Worm (Caenorhabditis elegans) whole organism, mixed stage, embryonic: ENCODE measurements around the gene Y37A1B.4.

Experiments
- M03D4.4 ChIP-seq: sonication (generic microtip); optimal IDR thresholded peaks from 2 replicates; lab custom pipeline; 2017; ENCODE audit warnings: mild to moderate bottlenecking, missing genetic modification characterization, missing compliant biosample characterization
- bed-3 ChIP-seq: fragments of 200-800 bp; sonication (Bioruptor generic); optimal IDR thresholded peaks from 3 replicates; lab custom pipeline; 2018; ENCODE audit warnings: mild to moderate bottlenecking, missing genetic modification characterization, moderate library complexity, missing compliant biosample characterization
- blmp-1 ChIP-seq: fragments of 150-350 bp; optimal IDR thresholded peaks from 2 replicates; lab custom pipeline; 2014; ENCODE audit warnings: missing biosample characterization, missing genetic modification characterization
- ceh-39 ChIP-seq: fragments of 150-350 bp; optimal IDR thresholded peaks from 2 replicates; lab custom pipeline; 2014; ENCODE audit warnings: missing biosample characterization, missing genetic modification characterization
- ceh-43 ChIP-seq: fragments of 200-800 bp; sonication (Bioruptor generic); optimal IDR thresholded peaks from 2 replicates; lab custom pipeline; 2018; ENCODE audit warnings: mild to moderate bottlenecking, missing genetic modification characterization, moderate library complexity, missing compliant biosample characterization
- ceh-83 ChIP-seq: fragments of 200-800 bp; sonication (Bioruptor generic); optimal IDR thresholded peaks from 2 replicates; lab custom pipeline; 2018; ENCODE audit warnings: mild to moderate bottlenecking, missing genetic modification characterization, missing compliant biosample characterization
- ces-1 ChIP-seq: fragments of 150-350 bp; optimal IDR thresholded peaks from 2 replicates; lab custom pipeline; 2014; ENCODE audit warnings: missing biosample characterization, missing genetic modification reagents, missing genetic modification characterization
- cnd-1 ChIP-seq: fragments of 200-800 bp; sonication (Bioruptor generic); optimal IDR thresholded peaks from 2 replicates; lab custom pipeline; 2018; ENCODE audit warnings: mild to moderate bottlenecking, missing genetic modification characterization, missing compliant biosample characterization
- drap-1 ChIP-seq: fragments of 200-800 bp; sonication (Bioruptor generic); optimal IDR thresholded peaks from 3 replicates; lab custom pipeline; 2018; ENCODE audit warnings: mild to moderate bottlenecking, missing genetic modification characterization, missing compliant biosample characterization
- elt-1 ChIP-seq: sonication (generic microtip); optimal IDR thresholded peaks from 2 replicates; lab custom pipeline; 2017; ENCODE audit warnings: missing genetic modification characterization, mild to moderate bottlenecking, missing compliant biosample characterization, antibody characterized with exemption, moderate library complexity, borderline replicate concordance; ENCODE audit not compliant: insufficient read depth
- elt-3 ChIP-seq: fragments of 150-350 bp; optimal IDR thresholded peaks from 2 replicates; lab custom pipeline; 2014; ENCODE audit warnings: missing biosample characterization, missing genetic modification characterization
- flh-1 ChIP-seq: fragments of 200-800 bp; sonication (Bioruptor generic); optimal IDR thresholded peaks from 2 replicates; lab custom pipeline; 2018; ENCODE audit warnings: mild to moderate bottlenecking, missing genetic modification characterization, moderate library complexity, missing compliant biosample characterization
- ham-2 ChIP-seq: fragments of 200-800 bp; sonication (Bioruptor generic); optimal IDR thresholded peaks from 2 replicates; lab custom pipeline; 2018; ENCODE audit warnings: mild to moderate bottlenecking, missing genetic modification characterization, missing compliant biosample characterization
- hlh-1 ChIP-seq: fragments of 150-350 bp; optimal IDR thresholded peaks from 2 replicates; lab custom pipeline; 2014; ENCODE audit warnings: missing biosample characterization, missing genetic modification reagents, missing genetic modification characterization
- lin-13 ChIP-seq: fragments of 150-350 bp; optimal IDR thresholded peaks from 2 replicates; lab custom pipeline; 2014; ENCODE audit warnings: missing biosample characterization, missing genetic modification characterization
- lin-32 ChIP-seq: fragments of 200-800 bp; sonication (Bioruptor generic); optimal IDR thresholded peaks from 2 replicates; lab custom pipeline; 2018; ENCODE audit warnings: mild to moderate bottlenecking, missing genetic modification characterization, missing compliant biosample characterization
- lsy-2 ChIP-seq: fragments of 150-350 bp; optimal IDR thresholded peaks from 2 replicates; lab custom pipeline; 2014; ENCODE audit warnings: missing biosample characterization, missing genetic modification characterization
- mab-5 ChIP-seq: fragments of 150-350 bp; optimal IDR thresholded peaks from 2 replicates; lab custom pipeline; 2014; ENCODE audit warnings: missing biosample characterization, missing genetic modification characterization
- mep-1 ChIP-seq: fragments of 150-350 bp; optimal IDR thresholded peaks from 2 replicates; lab custom pipeline; 2017; ENCODE audit warnings: missing biosample characterization, missing genetic modification reagents, missing genetic modification characterization, inconsistent platforms
- mls-2 ChIP-seq: sonication (generic microtip); optimal IDR thresholded peaks from 2 replicates; lab custom pipeline; 2016; ENCODE audit warnings: mild to moderate bottlenecking, missing genetic modification characterization, moderate library complexity, missing compliant biosample characterization
- nhr-12 ChIP-seq: fragments of 150-350 bp; optimal IDR thresholded peaks from 2 replicates; lab custom pipeline; 2014; ENCODE audit warnings: missing biosample characterization, missing genetic modification characterization
- nhr-2 ChIP-seq: fragments of 150-350 bp; optimal IDR thresholded peaks from 2 replicates; lab custom pipeline; 2014; ENCODE audit warnings: missing biosample characterization, missing genetic modification characterization
- nhr-237 ChIP-seq: fragments of 150-350 bp; optimal IDR thresholded peaks from 2 replicates; lab custom pipeline; 2014; ENCODE audit warnings: missing biosample characterization, missing genetic modification characterization
- nhr-28 ChIP-seq: fragments of 150-350 bp; optimal IDR thresholded peaks from 2 replicates; lab custom pipeline; 2014; ENCODE audit warnings: missing biosample characterization, missing genetic modification characterization
- nhr-76 ChIP-seq: sonication (generic microtip); optimal IDR thresholded peaks from 2 replicates; lab custom pipeline; 2017; ENCODE audit warnings: missing biosample characterization, missing genetic modification characterization
- pha-4 ChIP-seq: fragments of 150-350 bp; optimal IDR thresholded peaks from 2 replicates; lab custom pipeline; 2018; ENCODE audit warnings: missing biosample characterization, missing genetic modification reagents, missing genetic modification characterization
- sem-2 ChIP-seq: fragments of 200-800 bp; sonication (Bioruptor generic); optimal IDR thresholded peaks from 2 replicates; lab custom pipeline; 2018; ENCODE audit warnings: mild to moderate bottlenecking, missing genetic modification characterization, missing compliant biosample characterization
- snpc-4 ChIP-seq: fragments of 150-350 bp; optimal IDR thresholded peaks from 2 replicates; lab custom pipeline; 2014; ENCODE audit warnings: missing biosample characterization, missing genetic modification characterization
- sptf-1 ChIP-seq: sonication (generic microtip); optimal IDR thresholded peaks from 2 replicates; lab custom pipeline; 2017; ENCODE audit warnings: mild to moderate bottlenecking, missing genetic modification characterization, moderate library complexity, missing compliant biosample characterization
- tbx-8 ChIP-seq: fragments of 200-800 bp; sonication (Bioruptor generic); optimal IDR thresholded peaks from 2 replicates; lab custom pipeline; 2018; ENCODE audit warnings: mild to moderate bottlenecking, missing genetic modification characterization, moderate library complexity, missing compliant biosample characterization
- unc-120 ChIP-seq: sonication (generic microtip); optimal IDR thresholded peaks from 2 replicates; lab custom pipeline; 2017; ENCODE audit warnings: missing genetic modification characterization, missing compliant biosample characterization; ENCODE audit not compliant: poor library complexity, severe bottlenecking
- unc-39 ChIP-seq: fragments of 150-350 bp; optimal IDR thresholded peaks from 2 replicates; lab custom pipeline; 2014; ENCODE audit warnings: missing biosample characterization, missing genetic modification characterization
- unc-62 ChIP-seq: fragments of 150-350 bp; optimal IDR thresholded peaks from 2 replicates; lab custom pipeline; 2014; ENCODE audit warnings: missing biosample characterization, missing genetic modification reagents, missing genetic modification characterization
- zip-8 ChIP-seq: fragments of 150-350 bp; optimal IDR thresholded peaks from 2 replicates; lab custom pipeline; 2014; ENCODE audit warnings: missing biosample characterization, missing genetic modification characterization
- ztf-11 ChIP-seq: fragments of 150-350 bp; optimal IDR thresholded peaks from 2 replicates; lab custom pipeline; 2014; ENCODE audit warnings: missing biosample characterization, missing genetic modification characterization

Y37A1B.4 gene

DNA sequence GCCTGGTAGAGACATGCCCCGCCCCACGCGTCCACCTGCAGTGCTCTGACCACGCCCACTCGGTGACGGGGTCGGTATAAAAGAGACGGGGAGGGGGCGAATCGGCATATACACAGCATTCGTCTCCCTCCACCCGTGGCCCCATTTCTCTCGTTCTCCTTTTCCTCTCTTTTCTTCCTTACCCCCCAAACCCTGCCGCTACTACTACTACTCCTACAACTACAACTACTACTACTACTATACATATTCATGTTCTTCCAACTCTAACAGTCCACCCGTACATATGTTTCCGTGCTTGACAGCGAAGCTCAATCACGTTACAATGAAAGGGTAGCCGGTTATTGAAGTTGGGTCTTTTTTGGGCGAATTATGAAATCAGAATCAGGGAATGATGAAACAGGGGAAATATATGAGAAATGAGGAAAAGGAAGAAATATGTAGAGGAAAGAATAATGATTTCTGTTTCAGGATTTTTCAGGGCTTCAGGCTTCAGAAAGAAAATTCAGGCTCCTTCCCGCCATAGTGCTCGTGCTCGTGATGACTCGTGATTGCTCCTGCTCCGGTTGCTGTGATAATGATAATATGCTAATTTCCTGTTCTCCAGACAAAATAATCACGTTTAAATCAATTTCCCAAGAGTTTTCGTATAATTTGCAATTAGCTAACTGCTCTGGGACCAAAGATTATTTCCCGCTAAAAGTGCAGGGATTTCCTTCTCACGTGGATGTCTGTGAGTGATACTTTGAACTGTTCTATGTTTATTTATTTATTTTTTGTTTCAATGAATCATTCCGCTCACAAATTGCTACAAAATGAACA, 26.6 kb downstream of the Y37A1B.4 start (continued):
- TF ChIP-seq M03D4.4 (peak; percentile 98), bed-3 (GFP tag; lab: Kevin White, UChicago) (peak; percentile 81), mls-2 (peak; percentile 99)

DNA sequence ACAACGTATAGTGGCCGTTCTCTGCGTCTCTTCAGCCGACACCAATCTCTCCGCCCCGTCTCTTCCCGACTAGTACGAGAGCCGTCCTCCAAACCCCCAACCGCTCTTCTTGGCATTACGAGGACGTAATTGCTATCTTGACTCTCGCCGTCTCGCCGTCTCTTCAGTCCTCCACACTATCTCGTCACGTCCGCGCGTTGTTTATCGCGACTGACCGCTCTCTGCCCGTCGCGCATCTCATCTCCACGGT, 27.1 kb downstream of the Y37A1B.4 start:
- TF ChIP-seq cnd-1 (no peak), zip-8 (tag; lab: Kevin White, UChicago) (peak; percentile 5)

DNA sequence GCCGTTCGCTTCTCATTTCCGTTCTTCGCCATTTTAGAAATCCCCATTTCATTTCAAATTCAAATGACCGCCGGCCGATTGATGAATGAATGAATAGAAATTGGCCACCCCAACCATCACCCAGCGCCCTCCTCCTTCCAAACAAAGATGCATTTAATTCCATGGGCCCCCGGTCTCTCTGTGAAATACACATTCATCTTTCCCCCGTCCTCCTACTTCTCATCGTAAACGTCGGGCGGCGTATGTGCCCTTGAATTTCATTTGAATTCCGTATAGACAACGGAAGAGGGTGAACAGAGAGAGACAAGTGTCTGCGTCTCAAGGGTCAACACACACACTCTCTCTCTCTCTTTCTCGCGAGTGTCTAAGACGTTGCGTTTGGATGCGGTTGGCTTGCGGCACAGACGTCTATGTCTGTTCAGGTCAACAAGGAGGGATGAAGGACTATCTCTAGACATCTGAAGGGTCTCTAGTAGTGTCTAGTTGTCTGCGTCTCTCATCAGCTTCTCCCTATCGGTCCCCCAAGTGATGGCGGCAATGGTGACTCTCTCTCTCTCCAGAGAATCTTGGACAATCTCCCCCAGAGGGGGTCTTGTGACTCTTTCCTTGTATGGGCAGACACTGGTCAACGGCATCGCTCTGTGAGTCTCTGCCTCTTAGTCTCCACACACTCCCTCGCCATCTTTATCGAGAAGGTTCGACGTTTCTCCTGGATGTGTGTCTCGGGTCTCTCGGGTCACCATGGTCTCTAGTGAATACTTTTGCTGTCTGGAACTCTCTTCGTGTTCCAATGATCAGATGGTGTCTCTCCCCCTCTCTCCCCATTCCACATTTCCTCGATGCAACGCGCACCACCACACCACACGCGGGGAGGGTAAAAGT, 27.7 kb downstream of the Y37A1B.4 start:
- TF ChIP-seq nhr-28 (tag; lab: Kevin White, UChicago) (no peak), ceh-83 (no peak), bed-3 (GFP tag; lab: Kevin White, UChicago) (no peak), lin-32 (GFP tag; lab: Kevin White, UChicago) (peak; percentile 19), lsy-2 (tag; lab: Kevin White, UChicago) (peak; percentile 18), elt-1 (tag; lab: Kevin White, UChicago) (peak; percentile 32), flh-1 (GFP tag; lab: Kevin White, UChicago) (no peak), unc-62 (GFP tag; lab: Kevin White, UChicago) (peak; percentile 84), cnd-1 (no peak), blmp-1 (tag; lab: Kevin White, UChicago) (no peak), zip-8 (tag; lab: Kevin White, UChicago) (no peak), M03D4.4 (peak; percentile 27), elt-3 (no peak), mls-2 (peak; percentile 88), nhr-2 (tag; lab: Kevin White, UChicago) (no peak), sem-2 (GFP tag; lab: Kevin White, UChicago) (no peak), pha-4 (peak; percentile 96), ces-1 (peak; percentile 92), ham-2 (GFP tag; lab: Kevin White, UChicago) (peak; percentile 77), ceh-43 (GFP tag; lab: Kevin White, UChicago) (peak; percentile 1), nhr-12 (tag; lab: Kevin White, UChicago) (peak; percentile 23), unc-120 (peak; percentile 87), tbx-8 (GFP tag; lab: Kevin White, UChicago) (no peak), ztf-11 (tag; lab: Kevin White, UChicago) (peak; percentile 81), ceh-39 (tag; lab: Kevin White, UChicago) (no peak), sptf-1 (tag; lab: Kevin White, UChicago) (peak; percentile 70), unc-39 (tag; lab: Kevin White, UChicago) (no peak), hlh-1 (peak; percentile 65), nhr-76 (no peak), drap-1 (peak; percentile 40), mab-5 (tag; lab: Kevin White, UChicago) (no peak), snpc-4 (tag; lab: Kevin White, UChicago) (no peak), mep-1 (tag; lab: Kevin White, UChicago) (peak; percentile 50), nhr-237 (no peak), lin-13 (tag; lab: Kevin White, UChicago) (peak; percentile 49)

DNA sequence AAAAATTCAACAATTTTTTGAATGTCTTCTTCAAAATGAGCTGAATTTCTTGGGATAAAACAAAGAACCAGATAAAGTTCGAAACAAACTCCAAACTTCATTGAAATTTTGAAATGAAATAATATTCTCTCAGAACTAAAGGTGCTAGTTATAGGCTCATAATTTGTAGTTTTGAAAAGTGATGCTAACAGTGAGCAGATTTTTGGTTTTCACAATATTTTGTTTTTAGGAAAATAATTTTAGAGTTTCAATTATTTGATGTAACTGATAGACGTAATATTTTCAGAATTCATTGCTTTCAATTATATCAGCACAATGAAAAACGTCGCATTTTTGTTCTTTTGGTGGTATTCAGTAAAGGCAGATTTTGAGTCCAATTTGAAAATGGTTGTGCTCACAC, 40.6 kb downstream of the Y37A1B.4 start, which contains the start of the genes irld-56 and irld-55:
Gene irld-56, minus strand, starts transcription at position 101 of the 400 bp plus-strand sequence.
Gene irld-55, plus strand, starts transcription at position 316 of the 400 bp plus-strand sequence.
- TF ChIP-seq unc-120, result no peak
- TF ChIP-seq ceh-39 (tag; lab: Kevin White, UChicago), result no peak
- TF ChIP-seq lin-32 (GFP tag; lab: Kevin White, UChicago), result no peak
- no peak for TF ChIP-seq unc-39 (tag; lab: Kevin White, UChicago)
- no peak for TF ChIP-seq hlh-1
- TF ChIP-seq tbx-8 (GFP tag; lab: Kevin White, UChicago), result no peak
- no peak for TF ChIP-seq snpc-4 (tag; lab: Kevin White, UChicago)
- no peak for TF ChIP-seq pha-4
- no peak for TF ChIP-seq blmp-1 (tag; lab: Kevin White, UChicago)
- no peak for TF ChIP-seq elt-3
- TF ChIP-seq bed-3 (GFP tag; lab: Kevin White, UChicago), result no peak
- TF ChIP-seq M03D4.4, result no peak
- no peak for TF ChIP-seq mep-1 (tag; lab: Kevin White, UChicago)
- TF ChIP-seq flh-1 (GFP tag; lab: Kevin White, UChicago), result no peak
- TF ChIP-seq ham-2 (GFP tag; lab: Kevin White, UChicago), result no peak
- no peak for TF ChIP-seq drap-1
